Fruit fly (Drosophila melanogaster) Kc167 (cell line): ENCODE results near the gene CG5793.

Experiments used
- Myc ChIP-seq: fragments of >200 bp; optimal IDR thresholded peaks from 2 replicates; lab custom pipeline; 2017; ENCODE audit warnings: missing external identifiers
- Sin3A ChIP-seq: fragments of >200 bp; optimal IDR thresholded peaks from 2 replicates; lab custom pipeline; 2018; ENCODE audit warnings: missing external identifiers
- h ChIP-seq: fragments of >200 bp; optimal IDR thresholded peaks from 3 replicates; lab custom pipeline; 2018; ENCODE audit warnings: missing external identifiers
- insv ChIP-seq: fragments of >200 bp; optimal IDR thresholded peaks from 3 replicates; lab custom pipeline; 2018; ENCODE audit warnings: missing external identifiers
- psq ChIP-seq: fragments of >200 bp; optimal IDR thresholded peaks from 2 replicates; lab custom pipeline; 2017; ENCODE audit warnings: missing external identifiers
- ttk ChIP-seq: sonication (Bioruptor generic); optimal IDR thresholded peaks from 2 replicates; lab custom pipeline; 2017; ENCODE audit warnings: missing external identifiers

CG5793 gene

DNA sequence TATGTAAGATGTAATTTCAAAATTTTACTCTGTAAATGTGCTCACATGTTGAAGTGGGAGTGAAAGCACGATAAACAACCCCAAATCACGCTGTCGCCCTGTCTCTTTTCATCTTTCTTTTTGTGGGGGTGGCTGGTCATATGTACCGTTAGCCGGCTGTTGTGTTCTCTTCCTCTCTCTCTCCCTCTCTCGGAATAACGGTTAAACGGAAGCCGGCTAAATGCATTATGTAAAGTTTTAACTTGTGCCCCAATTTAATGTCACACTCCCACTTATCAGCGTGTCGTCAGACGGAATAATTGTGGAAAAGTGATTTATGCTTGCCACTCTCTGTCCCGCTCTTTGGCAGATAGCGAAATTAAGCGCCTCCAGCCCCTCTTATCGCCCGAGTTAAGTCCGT, 14.0 kb downstream of the CG5793 start:
- TF ChIP-seq insv (lab: Kevin White, UChicago) (no peak), Myc (lab: Kevin White, UChicago) (no peak), ttk (lab: Kevin White, UChicago) (no peak), Sin3A (lab: Kevin White, UChicago) (no peak), psq (no peak), h (lab: Kevin White, UChicago) (no peak)

DNA sequence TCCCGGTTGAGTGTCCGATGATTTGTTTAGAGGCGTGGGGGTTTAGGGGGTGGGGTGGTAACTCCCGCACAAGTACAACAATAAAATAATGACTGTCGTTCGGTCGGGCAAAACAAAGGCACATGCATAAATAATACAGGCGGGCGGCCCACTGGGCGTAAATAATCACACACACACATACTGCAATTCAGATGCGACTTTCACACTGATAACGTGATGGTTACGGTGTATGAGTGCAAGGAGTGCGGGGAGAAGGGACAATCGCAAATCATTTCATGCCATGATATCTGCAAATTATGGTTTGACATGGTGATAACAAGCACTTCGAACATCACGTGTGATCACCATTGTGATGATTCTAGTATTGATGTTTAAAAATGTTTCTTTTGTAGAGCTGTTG, 22.7 kb downstream of the CG5793 start:
- TF ChIP-seq ttk (lab: Kevin White, UChicago) (no peak), Myc (lab: Kevin White, UChicago) (no peak), psq (no peak), insv (lab: Kevin White, UChicago) (no peak), h (lab: Kevin White, UChicago) (no peak), Sin3A (lab: Kevin White, UChicago) (no peak)

DNA sequence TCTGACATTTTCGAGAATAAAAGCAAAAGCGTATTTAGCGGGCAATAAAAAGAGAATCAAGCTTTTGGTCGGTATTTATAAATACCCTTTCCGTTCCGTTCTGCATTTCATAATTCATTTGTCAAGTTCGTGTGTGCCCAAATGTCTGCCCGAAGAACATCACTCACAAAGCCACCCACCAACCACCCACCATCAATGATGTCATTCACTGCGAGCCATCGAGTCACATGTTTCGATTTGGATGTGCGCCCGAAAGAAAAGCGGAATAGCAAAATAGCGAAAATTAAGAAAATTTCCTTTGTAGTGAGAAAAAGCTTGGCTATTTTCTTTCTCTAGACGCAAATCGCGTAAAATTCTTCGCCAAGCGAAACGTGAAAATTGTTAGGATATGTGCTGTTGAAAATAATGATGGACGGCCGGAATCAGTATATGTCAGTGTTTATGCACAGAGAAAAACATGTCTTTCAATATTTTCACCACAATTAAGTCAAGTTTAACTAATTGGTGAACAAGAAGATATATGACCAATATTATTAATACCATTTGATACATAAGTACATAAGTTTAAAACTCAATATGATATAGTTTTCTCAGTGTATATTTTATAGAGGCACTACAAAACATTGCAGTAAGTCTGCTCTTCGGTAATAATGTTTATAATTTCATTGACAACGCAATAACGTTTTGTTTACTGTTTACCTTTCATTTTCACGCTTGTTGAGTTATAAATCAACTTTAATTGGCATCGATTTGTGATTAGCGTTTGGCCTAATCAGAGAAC, 23.9 kb downstream of the CG5793 start:
- TF ChIP-seq ttk (lab: Kevin White, UChicago) = no peak
- no peak for TF ChIP-seq Sin3A (lab: Kevin White, UChicago)
- TF ChIP-seq Myc (lab: Kevin White, UChicago) = no peak
- no peak for TF ChIP-seq insv (lab: Kevin White, UChicago)
- TF ChIP-seq psq = no peak
- TF ChIP-seq h (lab: Kevin White, UChicago) = no peak

DNA sequence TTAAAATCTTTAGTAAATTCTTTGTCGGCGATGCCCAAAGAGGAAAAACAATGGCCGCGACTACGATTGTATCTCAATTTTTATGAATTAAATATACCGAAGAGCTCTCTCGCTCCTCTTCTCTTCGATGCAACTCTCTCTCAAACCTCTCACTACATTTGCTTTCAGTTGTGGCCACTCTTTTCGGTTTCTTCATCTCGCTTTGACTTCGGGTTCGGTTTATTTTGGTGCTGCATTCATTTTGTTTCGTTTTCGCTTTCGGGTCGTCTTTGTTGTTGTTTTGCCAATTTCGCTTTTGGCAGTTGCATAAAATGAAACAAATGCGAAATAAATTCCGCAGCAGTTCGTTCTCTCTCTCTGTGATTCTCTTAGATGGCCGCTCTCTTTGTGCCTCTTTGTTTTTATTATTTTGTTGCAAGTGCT, 25.5 kb downstream of the CG5793 start:
- TF ChIP-seq insv (lab: Kevin White, UChicago) (no peak), Myc (lab: Kevin White, UChicago) (no peak), ttk (lab: Kevin White, UChicago) (no peak), Sin3A (lab: Kevin White, UChicago) (no peak), psq (no peak), h (lab: Kevin White, UChicago) (no peak)

DNA sequence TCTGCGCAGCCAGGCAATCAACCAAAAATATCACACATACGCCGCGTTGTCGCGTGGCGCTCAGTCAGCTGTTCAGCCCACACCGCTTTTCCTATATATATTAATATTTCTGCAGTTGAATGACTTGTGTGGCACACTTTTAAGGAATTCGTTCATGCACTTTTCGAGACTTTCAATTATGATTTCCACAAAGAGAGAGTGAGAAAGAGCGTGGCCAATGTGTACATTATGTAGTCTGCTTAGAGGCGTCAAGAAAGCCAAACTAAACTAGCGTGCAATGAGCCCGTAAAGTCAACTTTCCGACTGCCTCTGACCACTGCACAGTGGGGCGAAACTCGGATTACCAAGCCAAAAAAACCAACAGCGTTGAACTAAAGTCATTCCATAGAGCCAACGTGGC, 26.8 kb downstream of the CG5793 start:
- TF ChIP-seq Sin3A (lab: Kevin White, UChicago) (no peak), ttk (lab: Kevin White, UChicago) (no peak), Myc (lab: Kevin White, UChicago) (no peak), h (lab: Kevin White, UChicago) (no peak), psq (no peak), insv (lab: Kevin White, UChicago) (no peak)

DNA sequence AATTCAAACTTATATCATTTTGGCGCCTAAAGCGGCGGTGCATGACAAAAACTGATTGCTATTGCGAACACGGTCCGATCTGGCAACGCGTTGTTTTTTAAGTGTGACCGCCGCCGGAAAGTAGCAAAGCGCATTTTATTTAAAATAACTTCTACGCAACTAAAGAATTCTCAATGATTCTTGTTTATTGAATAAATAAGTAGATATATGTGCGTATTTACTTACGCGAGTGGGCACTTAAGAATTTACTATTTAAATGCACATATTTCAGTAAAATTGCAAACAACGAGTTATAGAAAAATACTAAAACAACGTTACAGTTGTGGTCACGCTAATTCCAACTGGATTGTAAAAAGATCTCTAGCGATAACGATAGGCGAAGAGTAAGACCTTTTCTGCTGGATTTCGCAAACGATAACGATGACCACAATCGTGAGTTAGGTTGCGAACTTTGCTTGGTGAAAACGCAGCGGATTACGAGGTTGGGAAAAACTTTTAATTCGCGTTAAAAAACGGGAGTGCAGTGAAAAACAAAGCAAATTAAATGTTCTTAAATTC, 28.6 kb downstream of the CG5793 start:
- TF ChIP-seq psq (no peak), insv (lab: Kevin White, UChicago) (no peak), Sin3A (lab: Kevin White, UChicago) (no peak), h (lab: Kevin White, UChicago) (no peak), Myc (lab: Kevin White, UChicago) (no peak), ttk (lab: Kevin White, UChicago) (no peak)

DNA sequence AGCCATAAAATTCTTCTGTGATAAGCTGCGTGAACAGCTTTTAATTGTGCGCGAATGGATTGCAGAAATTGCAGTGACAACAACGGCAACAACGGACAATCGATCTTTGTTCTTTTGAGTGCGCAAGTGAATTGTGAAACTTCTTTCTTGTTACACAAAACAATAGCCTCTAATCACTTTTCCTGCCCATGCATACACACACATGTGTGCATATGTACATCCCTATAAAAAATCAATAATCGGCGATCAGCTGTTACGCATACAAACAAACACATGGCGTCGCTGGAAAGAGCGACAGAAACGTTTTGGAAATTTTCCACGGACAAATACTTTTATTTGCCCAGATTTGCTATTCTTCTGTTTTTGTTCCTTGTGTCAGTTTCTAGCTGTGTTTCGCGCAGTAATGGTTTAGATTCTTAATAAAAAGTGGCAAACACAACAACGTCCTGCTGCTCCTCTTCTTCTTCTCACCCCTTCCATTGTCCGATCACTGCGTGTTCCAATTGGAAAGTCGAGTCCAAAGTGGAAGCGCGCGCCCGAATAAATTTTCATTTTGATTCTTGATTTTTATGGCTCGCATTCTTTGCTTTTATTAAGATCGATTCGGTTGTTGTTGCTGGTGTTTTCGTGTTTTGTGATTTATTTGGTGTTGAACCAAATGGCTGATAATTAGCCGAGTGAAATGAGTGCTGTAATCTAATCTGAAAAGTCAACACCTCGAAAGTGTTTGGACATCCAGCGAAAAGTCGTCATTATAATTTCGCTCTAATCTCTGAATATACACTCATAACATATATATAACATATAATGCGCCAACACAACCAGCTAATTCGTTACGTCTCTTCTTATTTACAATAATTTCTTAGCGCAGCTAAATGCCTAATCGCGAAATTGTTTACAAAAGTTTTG, 29.5 kb downstream of the CG5793 start:
- TF ChIP-seq Myc (lab: Kevin White, UChicago) = no peak
- no peak for TF ChIP-seq psq

DNA sequence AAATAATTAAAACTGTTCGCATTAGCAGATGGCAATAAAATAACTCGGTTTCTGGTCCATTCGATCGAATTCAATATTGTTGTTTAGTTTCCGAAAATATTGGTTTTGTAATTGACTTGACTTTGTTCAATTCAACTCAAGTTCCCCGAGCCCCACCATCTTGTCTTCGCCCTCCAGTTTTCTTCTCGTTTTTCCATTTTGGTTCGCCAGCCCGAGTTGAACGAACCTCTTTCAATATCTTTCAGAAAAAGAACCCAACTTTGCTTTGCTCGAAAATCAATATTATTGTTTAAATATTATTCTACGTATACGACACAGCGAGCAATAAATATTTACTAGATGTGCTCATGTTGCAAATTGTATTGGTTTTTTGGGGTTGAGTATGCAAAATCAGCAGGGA, 31.3 kb downstream of the CG5793 start:
- TF ChIP-seq Myc (lab: Kevin White, UChicago) (no peak), insv (lab: Kevin White, UChicago) (no peak), psq (no peak), ttk (lab: Kevin White, UChicago) (no peak), Sin3A (lab: Kevin White, UChicago) (no peak), h (lab: Kevin White, UChicago) (no peak)

DNA sequence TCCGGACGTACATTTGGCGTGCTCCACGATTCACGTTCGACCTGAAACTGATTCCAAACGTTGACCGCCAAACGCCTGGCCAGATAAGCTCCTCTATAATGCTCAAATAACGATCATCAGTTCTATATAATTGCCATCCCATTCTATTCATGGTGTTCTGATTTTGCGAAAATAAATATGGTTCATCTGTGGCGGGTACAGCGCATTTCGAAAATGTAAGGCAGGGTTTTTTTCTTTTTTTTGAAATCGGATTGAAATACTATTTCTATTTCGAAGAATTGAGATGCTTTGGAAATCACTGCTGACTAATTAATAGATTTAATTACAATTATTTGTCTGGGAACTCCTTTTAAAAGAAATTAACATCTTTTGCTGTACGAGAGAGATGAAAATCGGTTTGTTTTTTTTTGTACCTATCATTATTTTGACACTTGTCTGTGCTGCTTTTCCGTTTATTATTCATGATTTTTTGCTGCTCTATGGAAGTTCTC, 33.7 kb downstream of the CG5793 start, which contains the start of gene cDIP:
Gene cDIP (minus strand): TSS at position 51 of the 491 bp plus-strand sequence.
- no peak for TF ChIP-seq ttk (lab: Kevin White, UChicago)
- no peak for TF ChIP-seq Myc (lab: Kevin White, UChicago)
- TF ChIP-seq psq = no peak
- TF ChIP-seq insv (lab: Kevin White, UChicago) = no peak
- no peak for TF ChIP-seq Sin3A (lab: Kevin White, UChicago)
- TF ChIP-seq h (lab: Kevin White, UChicago) = no peak

DNA sequence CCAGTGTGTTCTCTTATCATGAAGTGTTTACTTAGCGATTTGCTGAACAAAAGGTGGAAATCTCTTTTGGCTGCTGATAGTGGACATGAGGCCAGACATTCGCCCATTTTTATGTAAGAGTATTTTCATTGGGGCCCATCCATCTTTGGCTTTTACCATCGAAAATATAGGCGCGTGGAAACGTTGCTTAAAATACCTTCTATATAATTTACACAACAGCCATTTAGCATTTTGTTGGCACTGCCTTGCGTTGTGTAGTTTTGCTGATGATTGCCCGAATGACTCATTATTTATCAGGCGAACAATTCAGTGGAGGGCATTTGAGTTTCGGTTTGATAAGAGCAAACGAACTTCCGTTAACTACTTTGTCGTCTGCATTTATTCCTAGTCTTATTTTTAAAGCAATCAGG, 34.3 kb downstream of the CG5793 start:
- TF ChIP-seq insv (lab: Kevin White, UChicago) (no peak), psq (no peak), Myc (lab: Kevin White, UChicago) (no peak), h (lab: Kevin White, UChicago) (no peak), Sin3A (lab: Kevin White, UChicago) (no peak), ttk (lab: Kevin White, UChicago) (no peak)

DNA sequence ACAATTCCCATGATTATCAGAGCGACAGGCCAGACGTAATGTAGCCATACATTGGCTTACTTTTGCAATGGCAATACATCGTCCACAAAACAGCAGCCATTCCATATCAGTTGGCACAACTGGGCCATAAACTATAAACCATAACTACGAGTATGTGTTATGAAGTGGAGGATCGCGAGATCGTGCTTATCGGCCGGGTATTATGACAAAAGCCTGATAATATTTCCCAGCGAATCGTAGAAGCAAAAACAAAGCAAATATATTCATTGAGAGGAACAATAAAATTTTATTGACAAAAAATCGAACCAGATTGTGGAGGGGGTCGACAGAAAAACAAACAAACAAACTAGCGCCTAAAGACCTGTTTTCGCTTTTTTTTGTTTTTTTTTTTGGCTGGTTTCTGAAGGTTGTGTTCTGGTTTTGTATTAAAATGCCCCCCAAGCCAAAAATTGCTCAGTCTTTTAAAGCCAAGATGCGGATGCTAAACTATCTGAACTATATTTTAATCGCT, 36.0 kb downstream of the CG5793 start, which contains the start of gene CG5810:
Gene CG5810 (plus strand): TSS at position 461 of the 511 bp plus-strand sequence.
- no peak for TF ChIP-seq h (lab: Kevin White, UChicago)
- no peak for TF ChIP-seq Myc (lab: Kevin White, UChicago)
- no peak for TF ChIP-seq Sin3A (lab: Kevin White, UChicago)
- no peak for TF ChIP-seq ttk (lab: Kevin White, UChicago)
- TF ChIP-seq insv (lab: Kevin White, UChicago) = no peak
- no peak for TF ChIP-seq psq
